Fruit fly (Drosophila melanogaster) whole organism, embryonic: ENCODE data around the gene CG42827.

Experiments used
- Adf1 ChIP-seq: fragments of 200-800 bp; sonication (Bioruptor generic); IDR thresholded peaks from 2 replicates; pipeline ENCODE4 v1.3.6; 2022; ENCODE audit warnings: missing biosample characterization, missing genetic modification characterization
- Awh ChIP-seq: fragments of 200-800 bp; sonication (Bioruptor generic); IDR thresholded peaks from 2 replicates; pipeline ENCODE4, ENCODE4 v1.3.6; 2022; ENCODE audit warnings: missing biosample characterization, missing genetic modification characterization
- CG10462 ChIP-seq: fragments of 200-800 bp; sonication (Bioruptor generic); optimal IDR thresholded peaks from 2 replicates; lab custom pipeline; 2016; ENCODE audit warnings: missing biosample characterization, missing genetic modification characterization
- CG10654 ChIP-seq: fragments of 200-800 bp; sonication (Bioruptor generic); optimal IDR thresholded peaks from 2 replicates; lab custom pipeline; 2016; ENCODE audit warnings: missing biosample characterization, missing genetic modification characterization
- CG11085 ChIP-seq: fragments of 200-800 bp; sonication (Bioruptor generic); IDR thresholded peaks from 2 replicates; pipeline ENCODE4 v1.3.6; 2022; ENCODE audit warnings: missing biosample characterization, missing genetic modification characterization
- CG11695 ChIP-seq: fragments of 200-800 bp; sonication (Bioruptor generic); IDR thresholded peaks from 3 replicates; pipeline ENCODE4 v1.3.6; 2022; ENCODE audit warnings: missing biosample characterization, missing genetic modification characterization
- CG11696 ChIP-seq: fragments of 200-800 bp; sonication (Bioruptor generic); IDR thresholded peaks from 2 replicates; pipeline ENCODE4 v1.3.6; 2022; ENCODE audit warnings: missing biosample characterization, missing genetic modification characterization
- CG12299 ChIP-seq: fragments of 200-800 bp; sonication (Bioruptor generic); optimal IDR thresholded peaks from 2 replicates; lab custom pipeline; 2018; ENCODE audit warnings: missing biosample characterization, mild to moderate bottlenecking, missing genetic modification characterization
- CG12391 ChIP-seq: fragments of 200-800 bp; sonication (Bioruptor generic); optimal IDR thresholded peaks from 3 replicates; lab custom pipeline; 2018; ENCODE audit warnings: missing biosample characterization, mild to moderate bottlenecking, missing genetic modification characterization, moderate library complexity
- CG12744 ChIP-seq: fragments of 200-800 bp; sonication (Bioruptor generic); optimal IDR thresholded peaks from 2 replicates; lab custom pipeline; 2016; ENCODE audit warnings: missing biosample characterization, missing genetic modification characterization
- CG12769 ChIP-seq: fragments of 200-800 bp; sonication (Bioruptor generic); optimal IDR thresholded peaks from 2 replicates; lab custom pipeline; 2019; ENCODE audit warnings: missing biosample characterization, mild to moderate bottlenecking, missing genetic modification characterization, moderate library complexity
- CG15696 ChIP-seq: fragments of 200-800 bp; sonication (Bioruptor generic); optimal IDR thresholded peaks from 2 replicates; lab custom pipeline; 2019; ENCODE audit warnings: missing biosample characterization, mild to moderate bottlenecking, missing genetic modification characterization, moderate library complexity
- CG1647 ChIP-seq: fragments of 200-800 bp; sonication (Bioruptor generic); optimal IDR thresholded peaks from 3 replicates; lab custom pipeline; 2016; ENCODE audit warnings: missing biosample characterization, missing genetic modification characterization
- CG17359 ChIP-seq: fragments of 200-800 bp; sonication (Bioruptor generic); optimal IDR thresholded peaks from 3 replicates; lab custom pipeline; 2018; ENCODE audit warnings: missing biosample characterization, mild to moderate bottlenecking, missing genetic modification characterization, moderate library complexity
- CG17829 ChIP-seq: fragments of 200-800 bp; optimal IDR thresholded peaks from 2 replicates; lab custom pipeline; 2019; ENCODE audit warnings: missing biosample characterization, mild to moderate bottlenecking, missing genetic modification characterization, moderate library complexity
- CG17912 ChIP-seq: fragments of 200-800 bp; sonication (Bioruptor generic); optimal IDR thresholded peaks from 2 replicates; lab custom pipeline; 2018; ENCODE audit warnings: missing biosample characterization, mild to moderate bottlenecking, missing genetic modification characterization
- CG1792 ChIP-seq: fragments of 200-800 bp; sonication (Bioruptor generic); optimal IDR thresholded peaks from 2 replicates; lab custom pipeline; 2016; ENCODE audit warnings: missing biosample characterization, missing genetic modification characterization
- CG18619 ChIP-seq: fragments of 200-800 bp; sonication (Bioruptor generic); optimal IDR thresholded peaks from 3 replicates; lab custom pipeline; 2017; ENCODE audit warnings: missing biosample characterization, mild to moderate bottlenecking, missing genetic modification characterization
- CG2116 ChIP-seq: fragments of 200-800 bp; sonication (Bioruptor generic); optimal IDR thresholded peaks from 3 replicates; lab custom pipeline; 2018; ENCODE audit warnings: missing biosample characterization, mild to moderate bottlenecking, missing genetic modification characterization
- CG2875 ChIP-seq: fragments of 200-800 bp; sonication (Bioruptor generic); optimal IDR thresholded peaks from 2 replicates; lab custom pipeline; 2017; ENCODE audit warnings: missing biosample characterization, mild to moderate bottlenecking, missing genetic modification characterization, missing genetic modification reagents
- CG31441 ChIP-seq: fragments of 200-800 bp; sonication (Bioruptor generic); IDR thresholded peaks from 2 replicates; pipeline ENCODE4 v1.3.6; 2022; ENCODE audit warnings: missing biosample characterization, missing genetic modification characterization
- CG4360 ChIP-seq: fragments of 200-800 bp; sonication (Bioruptor generic); IDR thresholded peaks from 2 replicates; pipeline ENCODE4 v1.3.6; 2022; ENCODE audit warnings: missing biosample characterization, missing genetic modification characterization
- CG7556 ChIP-seq: fragments of 200-800 bp; sonication (Bioruptor generic); optimal IDR thresholded peaks from 2 replicates; lab custom pipeline; 2017; ENCODE audit warnings: missing biosample characterization, mild to moderate bottlenecking, missing genetic modification characterization
- CG7745 ChIP-seq: fragments of 200-800 bp; sonication (Bioruptor generic); optimal IDR thresholded peaks from 2 replicates; lab custom pipeline; 2018; ENCODE audit warnings: missing biosample characterization, mild to moderate bottlenecking, missing genetic modification characterization, moderate library complexity
- CG7963 ChIP-seq: fragments of 200-800 bp; sonication (Bioruptor generic); IDR thresholded peaks from 3 replicates; pipeline ENCODE4 v1.3.6; 2022; ENCODE audit warnings: missing biosample characterization, missing genetic modification characterization; ENCODE audit not compliant: partially characterized antibody
- CG9437 ChIP-seq: fragments of 200-800 bp; sonication (Bioruptor generic); optimal IDR thresholded peaks from 2 replicates; lab custom pipeline; 2018; ENCODE audit warnings: missing biosample characterization, mild to moderate bottlenecking, missing genetic modification characterization
- CG9876 ChIP-seq: fragments of 200-800 bp; sonication (Bioruptor generic); optimal IDR thresholded peaks from 2 replicates; lab custom pipeline; 2016; ENCODE audit warnings: missing biosample characterization, missing genetic modification characterization
- Dad ChIP-seq: fragments of 200-800 bp; sonication (Bioruptor generic); optimal IDR thresholded peaks from 3 replicates; lab custom pipeline; 2016; ENCODE audit warnings: missing biosample characterization, missing genetic modification characterization
- Dbx ChIP-seq: fragments of 200-800 bp; sonication (Bioruptor generic); IDR thresholded peaks from 3 replicates; pipeline ENCODE4 v1.3.6; 2022; ENCODE audit warnings: missing biosample characterization, missing genetic modification characterization
- Deaf1 ChIP-seq: fragments of 200-800 bp; optimal IDR thresholded peaks from 3 replicates; lab custom pipeline; 2019; ENCODE audit warnings: missing biosample characterization, mild to moderate bottlenecking, missing genetic modification characterization, moderate library complexity
- Dek ChIP-seq: fragments of 200-800 bp; sonication (Bioruptor generic); optimal IDR thresholded peaks from 3 replicates; lab custom pipeline; 2019; ENCODE audit warnings: missing biosample characterization, mild to moderate bottlenecking, missing genetic modification characterization, moderate library complexity
- Dp ChIP-seq: fragments of 200-800 bp; sonication (Bioruptor generic); optimal IDR thresholded peaks from 2 replicates; lab custom pipeline; 2018; ENCODE audit warnings: missing biosample characterization, mild to moderate bottlenecking, missing genetic modification characterization, moderate library complexity
- Drgx ChIP-seq: fragments of 200-800 bp; sonication (Bioruptor generic); IDR thresholded peaks from 2 replicates; pipeline ENCODE4 v1.3.6; 2022; ENCODE audit warnings: missing biosample characterization, missing genetic modification characterization
- Neu2 ChIP-seq: fragments of 200-800 bp; sonication (Bioruptor generic); optimal IDR thresholded peaks from 3 replicates; lab custom pipeline; 2016; ENCODE audit warnings: missing biosample characterization, missing genetic modification characterization, borderline replicate concordance
- Nf-YB ChIP-seq: fragments of 200-800 bp; sonication (Bioruptor generic); optimal IDR thresholded peaks from 3 replicates; lab custom pipeline; 2019; ENCODE audit warnings: missing biosample characterization, mild to moderate bottlenecking, missing genetic modification characterization, moderate library complexity
- Ptx1 ChIP-seq: fragments of 200-800 bp; sonication (Bioruptor generic); IDR thresholded peaks from 2 replicates; pipeline ENCODE4 v1.3.6; 2022; ENCODE audit warnings: missing biosample characterization, missing genetic modification characterization
- Rx ChIP-seq: fragments of 200-800 bp; sonication (Bioruptor generic); IDR thresholded peaks from 2 replicates; pipeline ENCODE4 v1.3.6; 2022; ENCODE audit warnings: missing biosample characterization, missing genetic modification characterization
- Tbp ChIP-seq: fragments of >200 bp; optimal IDR thresholded peaks from 2 replicates; lab custom pipeline; 2018; ENCODE audit warnings: missing biosample characterization, missing genetic modification characterization
- aop ChIP-seq: fragments of 200-800 bp; sonication (Bioruptor generic); IDR thresholded peaks from 2 replicates; pipeline ENCODE4 v1.3.6; 2022; ENCODE audit warnings: missing biosample characterization, missing genetic modification characterization
- cwo ChIP-seq: fragments of 200-800 bp; sonication (Bioruptor generic); optimal IDR thresholded peaks from 3 replicates; lab custom pipeline; 2017; ENCODE audit warnings: missing biosample characterization, missing genetic modification characterization, mild to moderate bottlenecking, moderate library complexity, missing genetic modification reagents
- fd3F ChIP-seq: fragments of 200-800 bp; sonication (Bioruptor generic); optimal IDR thresholded peaks from 2 replicates; lab custom pipeline; 2018; ENCODE audit warnings: missing biosample characterization, mild to moderate bottlenecking, missing genetic modification characterization, moderate library complexity
- fd96Cb ChIP-seq: fragments of 200-800 bp; sonication (Bioruptor generic); optimal IDR thresholded peaks from 2 replicates; lab custom pipeline; 2018; ENCODE audit warnings: missing biosample characterization, mild to moderate bottlenecking, missing genetic modification characterization, moderate library complexity
- gce ChIP-seq: fragments of 200-800 bp; sonication (Bioruptor generic); IDR thresholded peaks from 3 replicates; pipeline ENCODE4 v1.3.6; 2022; ENCODE audit warnings: missing biosample characterization, missing genetic modification characterization
- gro ChIP-seq: fragments of 200-800 bp; sonication (Bioruptor generic); optimal IDR thresholded peaks from 2 replicates; lab custom pipeline; 2016; ENCODE audit warnings: missing biosample characterization, missing genetic modification characterization
- inv ChIP-seq: fragments of 200-800 bp; sonication (Bioruptor generic); IDR thresholded peaks from 2 replicates; pipeline ENCODE4 v1.3.6; 2022; ENCODE audit warnings: missing biosample characterization, missing genetic modification characterization; ENCODE audit not compliant: partially characterized antibody
- klu ChIP-seq: fragments of 200-800 bp; sonication (Bioruptor generic); IDR thresholded peaks from 2 replicates; pipeline ENCODE4 v1.3.6; 2022; ENCODE audit warnings: missing biosample characterization, missing genetic modification characterization
- nerfin-2 ChIP-seq: fragments of 200-800 bp; sonication (Bioruptor generic); IDR thresholded peaks from 2 replicates; pipeline ENCODE4 v1.3.6; 2022; ENCODE audit warnings: missing biosample characterization, missing genetic modification characterization; ENCODE audit not compliant: partially characterized antibody
- nmo ChIP-seq: fragments of 200-800 bp; sonication (Bioruptor generic); optimal IDR thresholded peaks from 2 replicates; lab custom pipeline; 2018; ENCODE audit warnings: missing biosample characterization, mild to moderate bottlenecking, missing genetic modification characterization, moderate library complexity
- toy ChIP-seq: fragments of 200-800 bp; sonication (Bioruptor generic); IDR thresholded peaks from 2 replicates; pipeline ENCODE4 v1.3.6; 2022; ENCODE audit warnings: missing biosample characterization, missing genetic modification characterization
- zf30C ChIP-seq: fragments of 200-800 bp; sonication (Bioruptor generic); optimal IDR thresholded peaks from 3 replicates; lab custom pipeline; 2018; ENCODE audit warnings: missing biosample characterization, mild to moderate bottlenecking, missing genetic modification characterization

The CG42827 gene

dm6 chr3R:23333334-23334035 lies 39.2 kb upstream of the CG42827 start (continued):
- TF ChIP-seq CG10462, result no peak
- TF ChIP-seq klu (GFP tag; lab: Robert Waterston, UW), result no peak
- peak; percentile 70 for TF ChIP-seq fd96Cb (tag; lab: Kevin White, UChicago)
- peak; percentile 51 for TF ChIP-seq CG12769 (tag; lab: Kevin White, UChicago)
- peak; percentile 22 for TF ChIP-seq CG10654 (GFP tag; lab: Kevin White, UChicago)
- TF ChIP-seq Tbp, result no peak
- no peak for TF ChIP-seq Nf-YB
- no peak for TF ChIP-seq Drgx (GFP tag; lab: Robert Waterston, UW)
- TF ChIP-seq CG11696 (GFP tag; lab: Robert Waterston, UW), result no peak
- no peak for TF ChIP-seq cwo
- TF ChIP-seq CG11695 (GFP tag; lab: Robert Waterston, UW), result no peak
- no peak for TF ChIP-seq inv (GFP tag; lab: Robert Waterston, UW)
- no peak for TF ChIP-seq nerfin-2 (GFP tag; lab: Robert Waterston, UW)
- TF ChIP-seq CG2116, result no peak
- peak; percentile 53 for TF ChIP-seq Awh (GFP tag; lab: Robert Waterston, UW)
- TF ChIP-seq Rx (GFP tag; lab: Robert Waterston, UW), result no peak
- no peak for TF ChIP-seq CG12744
- no peak for TF ChIP-seq toy
- TF ChIP-seq Ptx1 (GFP tag; lab: Robert Waterston, UW), result peak; percentile 46; the same call in 1 of the 2 replicates
- TF ChIP-seq Dp, result no peak
- no peak for TF ChIP-seq CG9876
- no peak for TF ChIP-seq CG11085
- peak; percentile 53 for TF ChIP-seq CG17829 (tag; lab: Kevin White, UChicago)
- TF ChIP-seq Deaf1 (tag; lab: Kevin White, UChicago), result no peak
- TF ChIP-seq Dek (tag; lab: Kevin White, UChicago), result no peak
- TF ChIP-seq CG1647 (GFP tag; lab: Kevin White, UChicago), result no peak
- TF ChIP-seq CG12299 (tag; lab: Kevin White, UChicago), result no peak
- peak; percentile 57 for TF ChIP-seq CG12391 (tag; lab: Kevin White, UChicago)
- no peak for TF ChIP-seq aop (GFP tag; lab: Robert Waterston, UW)
- no peak for TF ChIP-seq CG7963 (GFP tag; lab: Robert Waterston, UW)
- TF ChIP-seq Dad (GFP tag; lab: Kevin White, UChicago), result no peak
- TF ChIP-seq CG17359, result peak; percentile 60
- peak; percentile 71 for TF ChIP-seq CG31441 (GFP tag; lab: Robert Waterston, UW)
- TF ChIP-seq CG15696 (tag; lab: Kevin White, UChicago), result no peak
- TF ChIP-seq CG2875 (GFP tag; lab: Kevin White, UChicago), result peak; percentile 57
- TF ChIP-seq Adf1 (GFP tag; lab: Robert Waterston, UW), result no peak
- no peak for TF ChIP-seq fd3F (GFP tag; lab: Kevin White, UChicago)
- no peak for TF ChIP-seq gro (GFP tag; lab: Kevin White, UChicago)
- no peak for TF ChIP-seq zf30C (GFP tag; lab: Kevin White, UChicago)
- no peak for TF ChIP-seq Dbx (GFP tag; lab: Robert Waterston, UW)
- peak; percentile 42 for TF ChIP-seq CG7556 (GFP tag; lab: Kevin White, UChicago)
- TF ChIP-seq CG17912 (GFP tag; lab: Kevin White, UChicago), result no peak
- TF ChIP-seq Neu2 (GFP tag; lab: Kevin White, UChicago), result no peak
- no peak for TF ChIP-seq gce (GFP tag; lab: Robert Waterston, UW)
- TF ChIP-seq CG7745 (tag; lab: Kevin White, UChicago), result no peak
- peak; percentile 31 for TF ChIP-seq CG1792
- peak; percentile 39 for TF ChIP-seq CG9437 (GFP tag; lab: Kevin White, UChicago)
- peak; percentile 30 for TF ChIP-seq CG18619 (GFP tag; lab: Kevin White, UChicago)
- no peak for TF ChIP-seq CG4360 (GFP tag; lab: Robert Waterston, UW)
- TF ChIP-seq nmo (GFP tag; lab: Kevin White, UChicago), result peak; percentile 72
